Worm (Caenorhabditis elegans): ENCODE results near the gene gei-3.

DNA sequence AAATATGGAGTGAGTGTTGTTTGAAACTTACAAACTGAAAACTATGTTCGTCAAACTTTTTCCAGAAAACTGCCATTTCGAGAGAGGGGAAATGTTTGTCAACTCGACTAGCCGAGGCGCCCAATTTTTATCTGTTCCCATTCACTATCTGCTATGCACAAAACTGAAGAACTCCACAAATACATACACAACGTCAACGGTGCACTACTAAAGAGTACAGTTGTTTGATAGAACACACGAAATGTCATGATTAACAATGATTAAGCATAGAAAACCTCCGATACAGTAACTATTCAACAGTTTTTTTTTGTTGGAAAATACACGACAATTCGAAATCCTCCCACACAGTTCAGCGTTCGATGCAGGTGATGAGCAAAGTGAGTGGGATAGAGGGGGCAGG lies 6.1 kb upstream of the gei-3 start:
- no peak for TF ChIP-seq snpc-4 (tag; optimal IDR thresholded peaks at IDR 0.05)
- TF ChIP-seq aly-2 (tag; optimal IDR thresholded peaks at IDR 0.05) = no peak
- no peak for TF ChIP-seq pqm-1 (tag; optimal IDR thresholded peaks at IDR 0.05)
- no peak for TF ChIP-seq ceh-82 (tag; optimal IDR thresholded peaks at IDR 0.05)
- TF ChIP-seq nhr-77 (tag; optimal IDR thresholded peaks at IDR 0.05) = no peak
- no peak for TF ChIP-seq ceh-8 (GFP tag; optimal IDR thresholded peaks at IDR 0.05)
- TF ChIP-seq zag-1 (tag; optimal IDR thresholded peaks at IDR 0.05) = no peak
- no peak for TF ChIP-seq mdl-1 (tag; optimal IDR thresholded peaks at IDR 0.05)
- TF ChIP-seq C04F5.9 (tag; optimal IDR thresholded peaks at IDR 0.05) = no peak
- TF ChIP-seq elt-3 (tag; optimal IDR thresholded peaks at IDR 0.05) = no peak
- TF ChIP-seq fkh-10 (GFP tag; optimal IDR thresholded peaks at IDR 0.05) = no peak
- TF ChIP-seq aha-1 (tag; optimal IDR thresholded peaks at IDR 0.05) = no peak
- no peak for TF ChIP-seq ama-1 (optimal IDR thresholded peaks at IDR 0.05)
